Worm (Caenorhabditis elegans): ENCODE data around the gene sir-2.2.

The sir-2.2 gene

DNA sequence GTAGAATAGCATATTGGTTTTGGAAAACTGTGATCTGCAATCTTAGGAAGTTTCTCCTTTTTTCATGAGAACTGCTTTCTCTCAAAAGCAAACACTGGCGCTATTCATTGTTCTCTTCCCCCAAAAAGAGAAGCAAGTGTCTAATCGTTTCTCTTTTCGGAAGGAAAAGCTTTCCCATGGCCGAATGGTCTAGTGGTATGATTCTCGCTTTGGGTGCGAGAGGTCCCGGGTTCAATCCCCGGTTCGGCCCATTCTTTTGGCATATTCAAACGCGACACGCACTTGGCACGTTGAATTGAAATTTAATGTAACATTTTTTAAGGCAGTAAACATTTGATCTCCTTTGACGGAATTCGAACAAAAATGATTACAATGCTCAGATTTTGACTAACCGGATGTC, 20.0 kb upstream of the sir-2.2 start:
- TF ChIP-seq nhr-77 (tag; optimal IDR thresholded peaks at IDR 0.05) (no peak), fkh-2 (tag; optimal IDR thresholded peaks at IDR 0.05) (no peak), egl-5 (tag; optimal IDR thresholded peaks at IDR 0.05) (no peak), tbx-2 (tag; optimal IDR thresholded peaks at IDR 0.05) (no peak), ama-1 (optimal IDR thresholded peaks at IDR 0.05) (no peak), hmg-11 (tag; optimal IDR thresholded peaks at IDR 0.05) (no peak), ceh-9 (tag; optimal IDR thresholded peaks at IDR 0.05) (no peak), unc-39 (tag; optimal IDR thresholded peaks at IDR 0.05) (no peak), nhr-43 (tag; optimal IDR thresholded peaks at IDR 0.05; ENCODE audit: poor library complexity, severe bottlenecking) (peak; percentile 7), nhr-12 (tag; optimal IDR thresholded peaks at IDR 0.05) (no peak), lin-39 (tag; optimal IDR thresholded peaks at IDR 0.05) (no peak), skn-1 (tag; optimal IDR thresholded peaks at IDR 0.05) (no peak), zag-1 (tag; optimal IDR thresholded peaks at IDR 0.05) (no peak), nhr-76 (tag; optimal IDR thresholded peaks at IDR 0.05) (no peak), nfya-1 (tag; optimal IDR thresholded peaks at IDR 0.05; ENCODE audit: insufficient read depth) (peak; percentile 8), elt-3 (tag; optimal IDR thresholded peaks at IDR 0.05) (no peak)

DNA sequence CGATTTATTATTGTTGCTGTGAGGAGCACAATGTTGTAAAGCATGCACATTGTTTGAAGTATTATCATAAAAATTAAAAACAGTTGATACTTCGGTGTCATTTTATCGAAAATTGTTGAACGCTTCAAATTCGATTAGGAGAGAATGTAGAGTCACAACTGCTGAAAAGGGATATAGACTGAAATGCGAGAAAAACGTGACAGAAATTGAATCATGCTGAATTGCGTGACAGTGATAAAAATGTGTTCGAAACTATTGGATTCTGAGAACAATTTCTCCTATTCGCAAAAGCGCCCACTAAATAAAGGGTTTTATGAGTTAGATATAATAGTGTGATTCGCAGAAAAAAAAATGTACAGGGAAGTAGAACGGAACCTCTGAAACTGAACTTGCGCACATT, 19.1 kb upstream of the sir-2.2 start, which contains the start of gene srxa-8:
Gene srxa-8, minus strand, starts transcription at position 101 of the 400 bp plus-strand sequence.
- TF ChIP-seq nhr-25 (tag; optimal IDR thresholded peaks at IDR 0.05) (no peak), nhr-67 (tag; optimal IDR thresholded peaks at IDR 0.05) (no peak), snpc-4 (tag; optimal IDR thresholded peaks at IDR 0.05) (no peak), ceh-82 (tag; optimal IDR thresholded peaks at IDR 0.05) (no peak), elt-2 (tag; optimal IDR thresholded peaks at IDR 0.05) (no peak), eor-1 (tag; optimal IDR thresholded peaks at IDR 0.05) (no peak), nhr-28 (tag; optimal IDR thresholded peaks at IDR 0.05) (no peak), ztf-11 (tag; optimal IDR thresholded peaks at IDR 0.05) (no peak), egl-27 (tag; optimal IDR thresholded peaks at IDR 0.05) (no peak), nhr-43 (tag; optimal IDR thresholded peaks at IDR 0.05; ENCODE audit: poor library complexity, severe bottlenecking) (no peak)

DNA sequence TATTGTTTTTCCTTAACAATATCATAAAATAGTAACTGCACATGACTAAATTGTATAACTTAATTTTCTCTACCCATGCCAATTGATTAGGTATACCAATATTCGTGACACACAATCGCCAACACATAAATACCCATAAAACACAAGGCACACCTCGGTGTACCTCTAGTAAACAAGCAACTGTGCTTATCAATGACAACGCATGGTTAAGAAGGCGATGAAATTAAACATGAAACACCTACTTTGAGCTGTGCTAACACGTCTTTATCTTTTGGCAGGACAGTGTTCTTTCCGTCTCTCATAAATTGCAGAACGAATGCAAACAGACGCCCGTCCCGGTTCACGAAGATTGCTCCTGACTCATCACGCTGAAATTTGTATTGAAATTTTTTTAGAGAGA, 17.1 kb upstream of the sir-2.2 start:
- TF ChIP-seq pqm-1 (tag; optimal IDR thresholded peaks at IDR 0.05) (peak; percentile 96), sea-2 (GFP tag; optimal IDR thresholded peaks at IDR 0.05) (no peak), elt-3 (tag; optimal IDR thresholded peaks at IDR 0.05) (no peak), pha-4 (tag; optimal IDR thresholded peaks at IDR 0.05) (peak; percentile 76), elt-2 (tag; optimal IDR thresholded peaks at IDR 0.05) (peak; percentile 97), lsy-12 (tag; optimal IDR thresholded peaks at IDR 0.05) (peak; percentile 5), jun-1 (tag; optimal IDR thresholded peaks at IDR 0.05) (peak; percentile 23)

DNA sequence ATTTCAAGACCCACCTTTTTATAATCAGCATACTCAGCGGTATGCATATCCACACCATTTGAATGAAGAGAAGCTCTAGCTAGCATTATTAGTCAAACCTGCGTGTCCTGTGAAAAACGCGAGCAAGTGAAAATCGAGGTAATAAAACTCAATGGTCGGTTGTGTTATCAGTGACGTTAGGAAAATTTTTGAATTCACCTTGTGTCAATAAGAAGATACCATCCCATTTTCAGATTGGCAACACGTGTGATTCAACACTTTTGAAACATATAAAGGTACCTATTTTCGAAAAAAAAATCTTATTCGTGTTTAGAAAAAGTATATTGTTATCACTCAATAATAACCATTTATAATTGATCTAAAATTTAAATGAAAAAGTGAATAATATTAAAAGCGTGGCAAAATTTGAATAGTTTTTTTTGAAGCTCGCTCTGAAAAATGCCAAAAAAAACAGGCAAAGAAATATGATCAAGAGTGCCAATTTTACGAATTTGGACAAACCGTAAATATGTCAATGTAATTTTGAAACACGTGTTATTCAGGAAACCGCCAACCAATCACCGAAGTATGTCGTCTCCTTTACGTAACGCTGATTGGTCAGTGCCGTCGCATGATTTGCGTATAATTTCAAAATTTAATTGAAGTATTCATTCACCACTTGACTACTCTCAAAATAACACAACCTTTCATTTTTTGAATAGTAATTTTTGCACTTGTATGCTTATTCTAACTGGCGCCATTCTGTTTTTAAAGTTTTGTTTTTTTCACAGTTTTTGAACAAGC, 16.0 kb upstream of the sir-2.2 start, which contains the start of gene F46G10.1:
Gene F46G10.1, minus strand, starts transcription at position 115 of the 783 bp plus-strand sequence.
- TF ChIP-seq pha-4 (tag; optimal IDR thresholded peaks at IDR 0.05): peak; percentile 58
- peak; percentile 81 for TF ChIP-seq pqm-1 (tag; optimal IDR thresholded peaks at IDR 0.05)
- TF ChIP-seq fos-1 (tag; optimal IDR thresholded peaks at IDR 0.05): peak; percentile 25
- TF ChIP-seq elt-2 (tag; optimal IDR thresholded peaks at IDR 0.05): peak; percentile 73
- TF ChIP-seq nhr-77 (tag; optimal IDR thresholded peaks at IDR 0.05): no peak

DNA sequence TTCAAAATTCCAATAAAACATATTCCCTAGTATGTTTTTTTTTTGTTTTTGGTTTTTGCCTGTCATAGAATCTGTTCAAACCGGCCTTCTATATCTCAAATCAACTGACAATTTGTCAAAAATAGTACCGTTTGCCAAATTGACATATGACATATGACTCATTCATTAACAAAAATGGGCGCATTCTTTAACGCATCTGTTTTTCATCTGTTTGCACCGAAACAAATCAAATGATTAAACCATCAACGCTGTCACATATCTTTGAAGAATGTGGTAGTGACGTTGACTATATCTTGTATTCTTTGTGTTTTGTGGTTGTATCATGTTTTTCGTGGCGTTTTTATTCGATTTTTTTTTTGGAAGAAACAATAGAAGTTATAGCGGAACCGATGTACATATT, 12.8 kb upstream of the sir-2.2 start:
- TF ChIP-seq nhr-25 (tag; optimal IDR thresholded peaks at IDR 0.05): peak; percentile 61
- TF ChIP-seq aly-2 (tag; optimal IDR thresholded peaks at IDR 0.05): no peak
- no peak for TF ChIP-seq lin-15B (tag; optimal IDR thresholded peaks at IDR 0.05)
- no peak for TF ChIP-seq nhr-11 (tag; optimal IDR thresholded peaks at IDR 0.05)
- no peak for TF ChIP-seq hmg-11 (tag; optimal IDR thresholded peaks at IDR 0.05)
- no peak for TF ChIP-seq snpc-4 (tag; optimal IDR thresholded peaks at IDR 0.05)
- no peak for TF ChIP-seq fkh-2 (tag; optimal IDR thresholded peaks at IDR 0.05)
- no peak for TF ChIP-seq zag-1 (tag; optimal IDR thresholded peaks at IDR 0.05)
- no peak for TF ChIP-seq ztf-11 (tag; optimal IDR thresholded peaks at IDR 0.05)
- no peak for TF ChIP-seq mml-1 (tag; optimal IDR thresholded peaks at IDR 0.05)
- no peak for TF ChIP-seq nhr-12 (tag; optimal IDR thresholded peaks at IDR 0.05)
- TF ChIP-seq nhr-77 (tag; optimal IDR thresholded peaks at IDR 0.05): no peak
- no peak for TF ChIP-seq elt-2 (tag; optimal IDR thresholded peaks at IDR 0.05)
- no peak for TF ChIP-seq lsy-12 (tag; optimal IDR thresholded peaks at IDR 0.05)
- TF ChIP-seq skn-1 (tag; optimal IDR thresholded peaks at IDR 0.05): no peak
- no peak for TF ChIP-seq mdl-1 (tag; optimal IDR thresholded peaks at IDR 0.05)
- TF ChIP-seq nfya-1 (tag; optimal IDR thresholded peaks at IDR 0.05; ENCODE audit: insufficient read depth): no peak
- TF ChIP-seq jun-1 (tag; optimal IDR thresholded peaks at IDR 0.05): no peak
- peak; percentile 37 for TF ChIP-seq nhr-23 (tag; optimal IDR thresholded peaks at IDR 0.05)
- TF ChIP-seq pqm-1 (tag; optimal IDR thresholded peaks at IDR 0.05): no peak
- no peak for TF ChIP-seq unc-62 (GFP tag; optimal IDR thresholded peaks at IDR 0.05)
- TF ChIP-seq ceh-28 (tag; optimal IDR thresholded peaks at IDR 0.05): no peak
- no peak for TF ChIP-seq ama-1 (optimal IDR thresholded peaks at IDR 0.05)
- peak; percentile 8 for TF ChIP-seq nhr-43 (tag; optimal IDR thresholded peaks at IDR 0.05; ENCODE audit: poor library complexity, severe bottlenecking)
- TF ChIP-seq nhr-237 (tag; optimal IDR thresholded peaks at IDR 0.05): no peak
